Fruit fly (Drosophila melanogaster) whole organism, wandering third instar larva: ENCODE results near the gene CG5013.

ENCODE experiments used
- CG9705 ChIP-seq: fragments of 200-800 bp; sonication (Bioruptor generic); optimal IDR thresholded peaks from 2 replicates; lab custom pipeline; 2018; ENCODE audit warnings: missing biosample characterization, mild to moderate bottlenecking, missing genetic modification characterization
- Dif ChIP-seq: fragments of 200-275, 200-300 bp; sonication (Bioruptor generic); optimal IDR thresholded peaks from 2 replicates; lab custom pipeline; 2018; ENCODE audit warnings: missing biosample characterization, missing genetic modification characterization; ENCODE audit not compliant: partially characterized antibody
- GATAd ChIP-seq: sonication (Bioruptor generic); optimal IDR thresholded peaks from 2 replicates; lab custom pipeline; 2016; ENCODE audit warnings: missing biosample characterization, missing genetic modification characterization
- Hr78 ChIP-seq: fragments of >200 bp; optimal IDR thresholded peaks from 2 replicates; lab custom pipeline; 2017; ENCODE audit warnings: missing biosample characterization, missing genetic modification characterization
- Myc ChIP-seq: fragments of >200 bp; optimal IDR thresholded peaks from 2 replicates; lab custom pipeline; 2017
- dl ChIP-seq, 2 experiments: fragments of 175-275, 200-275 bp in 1 of 2; fragments of 200-275 bp in 1 of 2; sonication (Bioruptor generic); optimal IDR thresholded peaks; lab custom pipeline; 2018; ENCODE audit warnings: mild to moderate bottlenecking in 2 of 2, missing biosample characterization in 2 of 2, missing genetic modification characterization in 2 of 2, moderate library complexity in 2 of 2; ENCODE audit not compliant: partially characterized antibody in 2 of 2, insufficient read depth in 1 of 2
- dmrt93B ChIP-seq: fragments of 200-800 bp; sonication (Bioruptor generic); optimal IDR thresholded peaks from 2 replicates; lab custom pipeline; 2018; ENCODE audit warnings: missing biosample characterization, mild to moderate bottlenecking, missing genetic modification characterization
- foxo ChIP-seq, 2 experiments: fragments of 200-800 bp; sonication (Bioruptor generic); optimal IDR thresholded peaks; 2 replicates in 1 of 2; 3 replicates in 1 of 2; lab custom pipeline; 2016 to 2017; ENCODE audit warnings: missing biosample characterization in 2 of 2, missing genetic modification characterization in 2 of 2
- fru ChIP-seq: fragments of 200-800 bp; sonication (Bioruptor generic); optimal IDR thresholded peaks from 3 replicates; lab custom pipeline; 2016; ENCODE audit warnings: missing biosample characterization, mild to moderate bottlenecking, missing genetic modification characterization
- h ChIP-seq: fragments of 200-800 bp; sonication (Bioruptor generic); optimal IDR thresholded peaks from 3 replicates; lab custom pipeline; 2016; ENCODE audit warnings: missing biosample characterization, mild to moderate bottlenecking, missing genetic modification characterization
- usp ChIP-seq: fragments of >200 bp; optimal IDR thresholded peaks from 2 replicates; lab custom pipeline; 2017; ENCODE audit warnings: missing biosample characterization, missing genetic modification characterization

dm6 chr3R:16082384-16082783 lies 32.9 kb downstream of the CG5013 start:
- TF ChIP-seq h (GFP tag; lab: Kevin White, UChicago): no peak
- TF ChIP-seq Dif (GFP tag; lab: Kevin White, UChicago): no peak
- no peak for TF ChIP-seq GATAd (GFP tag; lab: Kevin White, UChicago)
- no peak for TF ChIP-seq dl (GFP tag; optimal IDR thresholded peaks at IDR 0.05; lab: Kevin White, UChicago; ENCODE audit: insufficient read depth in 1 of 2, partially characterized antibody in 2 of 2)
- TF ChIP-seq Myc (lab: Kevin White, UChicago): no peak
- TF ChIP-seq usp (GFP tag; lab: Kevin White, UChicago): no peak
- TF ChIP-seq fru: no peak
- TF ChIP-seq Hr78 (GFP tag; lab: Kevin White, UChicago): no peak
- no peak for TF ChIP-seq CG9705 (GFP tag; lab: Kevin White, UChicago)
- no peak for TF ChIP-seq dmrt93B (GFP tag; lab: Kevin White, UChicago)
- no peak for TF ChIP-seq foxo (GFP tag; optimal IDR thresholded peaks at IDR 0.05; lab: Kevin White, UChicago)
